Worm (Caenorhabditis elegans): ENCODE results near the gene C36B7.3.

DNA sequence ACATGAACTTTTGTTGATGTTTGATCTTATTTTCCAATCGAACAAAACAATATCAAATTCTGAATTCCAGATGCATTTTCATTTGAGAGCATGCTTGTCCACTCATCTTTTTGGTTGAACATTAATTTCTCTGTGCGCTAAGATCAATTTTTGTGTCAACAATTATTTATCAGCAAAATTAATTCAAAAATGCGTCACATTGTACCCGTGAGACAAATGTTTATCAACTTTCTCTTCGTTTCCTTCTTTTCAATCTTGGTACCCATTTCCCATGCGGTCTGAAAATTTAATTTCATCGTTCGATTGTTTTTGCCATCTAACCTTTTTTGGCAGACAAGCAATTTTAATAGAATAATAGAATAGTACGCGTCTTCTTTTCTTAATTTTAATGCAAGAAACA is 22.5 kb downstream of the C36B7.3 start:
- TF ChIP-seq ama-1 (optimal IDR thresholded peaks at IDR 0.05) (no peak), ceh-13 (GFP tag; optimal IDR thresholded peaks at IDR 0.05) (no peak), F13C5.2 (tag; optimal IDR thresholded peaks at IDR 0.05) (no peak), hmbx-1 (tag; optimal IDR thresholded peaks at IDR 0.05) (no peak), tbx-11 (GFP tag; IDR thresholded peaks at IDR 0.05) (no peak), B0310.2 (tag; optimal IDR thresholded peaks at IDR 0.05) (no peak), hnd-1 (tag; optimal IDR thresholded peaks at IDR 0.05) (no peak), ets-7 (tag; optimal IDR thresholded peaks at IDR 0.05) (no peak)
